Worm (Caenorhabditis elegans): Measurements from ENCODE around the gene Y82E9BR.17.

Y82E9BR.17 gene

ce11 chrIII:1419700-1420356 lies 35.7 kb downstream of the Y82E9BR.17 start (continued):
- TF ChIP-seq lin-39 (tag; optimal IDR thresholded peaks at IDR 0.05) (no peak), gei-8 (GFP tag; optimal IDR thresholded peaks at IDR 0.05) (peak; percentile 37), unc-130 (GFP tag; optimal IDR thresholded peaks at IDR 0.05) (peak; percentile 34), skn-1 (tag; optimal IDR thresholded peaks at IDR 0.05) (no peak), ama-1 (optimal IDR thresholded peaks at IDR 0.05) (peak; percentile 92), F44E2.7 (GFP tag; IDR thresholded peaks at IDR 0.05) (no peak), pqm-1 (tag; optimal IDR thresholded peaks at IDR 0.05) (no peak), fos-1 (tag; optimal IDR thresholded peaks at IDR 0.05) (no peak), spr-1 (tag; optimal IDR thresholded peaks at IDR 0.05) (peak; percentile 60), mxl-3 (GFP tag; optimal IDR thresholded peaks at IDR 0.05) (no peak), ces-1 (GFP tag; optimal IDR thresholded peaks at IDR 0.05) (no peak), nhr-111 (GFP tag; optimal IDR thresholded peaks at IDR 0.05) (peak; percentile 95), saeg-2 (GFP tag; IDR thresholded peaks at IDR 0.05) (peak; percentile 72), mdl-1 (tag; optimal IDR thresholded peaks at IDR 0.05) (peak in 1 of 2 experiments; percentile 29), rbr-2 (tag; optimal IDR thresholded peaks at IDR 0.05) (peak; percentile 48), vab-7 (GFP tag; IDR thresholded peaks at IDR 0.05) (peak; percentile 36; the same call in 1 of the 2 replicates), zip-2 (tag; optimal IDR thresholded peaks at IDR 0.05) (no peak), zfp-2 (tag; optimal IDR thresholded peaks at IDR 0.05) (peak; percentile 73), ceh-44 (GFP tag; IDR thresholded peaks at IDR 0.05) (no peak), lin-1 (GFP tag; IDR thresholded peaks at IDR 0.05) (peak; percentile 93), dmd-9 (GFP tag; IDR thresholded peaks at IDR 0.05) (peak; percentile 33; the same call in 1 of the 2 replicates), lin-15B (tag; optimal IDR thresholded peaks at IDR 0.05) (peak; percentile 23)

ce11 chrIII:1419146-1419636 lies 36.4 kb downstream of the Y82E9BR.17 start, which contains the start of gene Y82E9BR.3:
Gene Y82E9BR.3 (plus strand): TSS chrIII:1419196.
- TF ChIP-seq snpc-1.2 (GFP tag; IDR thresholded peaks at IDR 0.05) = 0 out of 2 replicates have a peak, but pooled peaks have one; percentile 14
- TF ChIP-seq zfp-3 (GFP tag; conservative IDR thresholded peaks at IDR 0.05) = no peak
- no peak for TF ChIP-seq madf-5 (GFP tag; IDR thresholded peaks at IDR 0.05)
- TF ChIP-seq set-16 (GFP tag; IDR thresholded peaks at IDR 0.05) = peak; percentile 94
- TF ChIP-seq dpl-1 (GFP tag; optimal IDR thresholded peaks at IDR 0.05) = no peak
- TF ChIP-seq F44E2.7 (GFP tag; IDR thresholded peaks at IDR 0.05) = no peak
- peak; percentile 41 for TF ChIP-seq aha-1 (tag)
- TF ChIP-seq skn-1 (tag; optimal IDR thresholded peaks at IDR 0.05) = no peak
- peak; percentile 27; the same call in 1 of the 2 replicates for TF ChIP-seq lim-7 (GFP tag; IDR thresholded peaks at IDR 0.05)

- TF ChIP-seq lin-13 (GFP tag; optimal IDR thresholded peaks at IDR 0.05) (peak; percentile 78), aly-2 (tag; optimal IDR thresholded peaks at IDR 0.05) (no peak), arid-1 (GFP tag; conservative IDR thresholded peaks at IDR 0.05) (peak; percentile 79), Y48G9A.11 (GFP tag; IDR thresholded peaks at IDR 0.05) (peak; percentile 66; the same call in 1 of the 2 replicates), nhr-11 (tag; optimal IDR thresholded peaks at IDR 0.05) (peak; percentile 91), F44E2.7 (GFP tag; IDR thresholded peaks at IDR 0.05) (no peak), ceh-32 (tag; optimal IDR thresholded peaks at IDR 0.05; ENCODE audit: poor library complexity) (no peak), nhr-25 (tag; optimal IDR thresholded peaks at IDR 0.05; ENCODE audit: borderline replicate concordance, insufficient read depth) (peak; percentile 74), daf-16 (GFP tag; optimal IDR thresholded peaks at IDR 0.05) (peak; percentile 38 to 51), daf-16 (tag; optimal IDR thresholded peaks at IDR 0.05) (peak; percentile 48), unc-62 (GFP tag; optimal IDR thresholded peaks at IDR 0.05 in 1 of 2) (peak in 1 of 2 experiments; percentile 93), unc-62 (tag; optimal IDR thresholded peaks at IDR 0.05) (no peak), egl-43 (GFP tag; IDR thresholded peaks at IDR 0.05) (peak; percentile 63), daf-12 (tag; optimal IDR thresholded peaks at IDR 0.05) (no peak), dpl-1 (GFP tag; optimal IDR thresholded peaks at IDR 0.05) (peak; percentile 77), ctbp-1 (GFP tag; IDR thresholded peaks at IDR 0.05) (peak; percentile 68), php-3 (GFP tag; IDR thresholded peaks at IDR 0.05) (peak; percentile 16; the same call in 1 of the 2 replicates), cey-2 (tag; optimal IDR thresholded peaks at IDR 0.05; ENCODE audit: borderline replicate concordance, insufficient read depth) (no peak), nhr-102 (tag; optimal IDR thresholded peaks at IDR 0.05) (peak; percentile 80), hif-1 (tag; optimal IDR thresholded peaks at IDR 0.05) (peak; percentile 10 to 79), mxl-2 (GFP tag; conservative IDR thresholded peaks at IDR 0.05) (no peak)
Observed at ce11 chrIII:1418709-1419108, 36.9 kb downstream of the Y82E9BR.17 start.
